Fruit fly (Drosophila melanogaster): ENCODE results near the gene Cog4.

Gene Cog4

DNA sequence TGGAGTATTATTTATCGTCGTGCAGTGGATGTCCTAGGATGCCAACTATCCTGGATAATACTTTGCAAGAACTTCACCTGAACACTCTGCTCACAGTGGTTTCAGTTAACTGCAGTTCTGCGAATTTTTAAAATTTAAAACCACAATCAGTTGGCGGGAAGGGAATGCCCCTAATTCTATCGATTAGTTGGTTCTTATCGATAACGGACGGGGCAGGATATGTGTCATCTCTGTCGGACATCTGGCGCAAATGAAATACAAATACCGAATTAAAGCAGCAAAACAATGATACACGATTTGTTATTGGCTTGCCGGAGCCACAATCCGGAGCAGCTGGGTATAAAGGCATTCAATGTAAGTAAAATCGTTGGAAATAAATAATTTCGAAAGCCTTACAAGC lies 5.3 kb downstream of the Cog4 start, which contains the start of gene Grip75 (continued):
- TF ChIP-seq Oaz (GFP tag; IDR thresholded peaks at IDR 0.05) (no peak), CkIIα-i1 (GFP tag; IDR thresholded peaks at IDR 0.05) (no peak), CG4404 (GFP tag; IDR thresholded peaks at IDR 0.05) (no peak), hkb (optimal IDR thresholded peaks at IDR 0.05) (no peak), hkb (GFP tag; IDR thresholded peaks at IDR 0.05) (no peak), crp (GFP tag; optimal IDR thresholded peaks at IDR 0.05) (peak in 1 of 2 experiments; percentile 51), Doc3 (GFP tag; IDR thresholded peaks at IDR 0.05; ENCODE audit: partially characterized antibody) (peak; percentile 29; the same call in 1 of the 3 replicates), CG31224 (GFP tag; IDR thresholded peaks at IDR 0.05) (no peak), CG8089 (GFP tag; optimal IDR thresholded peaks at IDR 0.05) (no peak), E2f2 (GFP tag; IDR thresholded peaks at IDR 0.05) (peak; percentile 94), Taf1 (GFP tag; IDR thresholded peaks at IDR 0.05) (no peak), CG34376 (GFP tag; optimal IDR thresholded peaks at IDR 0.05) (no peak), Ets97D (GFP tag; optimal IDR thresholded peaks at IDR 0.05) (no peak), Blimp-1 (GFP tag; optimal IDR thresholded peaks at IDR 0.05) (no peak), CG17568 (GFP tag; optimal IDR thresholded peaks at IDR 0.05) (no peak), Myb (GFP tag; optimal IDR thresholded peaks at IDR 0.05) (peak; percentile 49), gfzf (GFP tag; optimal IDR thresholded peaks at IDR 0.05) (peak; percentile 11), mld (GFP tag; IDR thresholded peaks at IDR 0.05; ENCODE audit: partially characterized antibody) (0 out of 3 replicates have a peak, but pooled peaks have one; percentile 18), CG13287 (GFP tag; IDR thresholded peaks at IDR 0.05; ENCODE audit: partially characterized antibody) (peak; percentile 74), CG15696 (tag; optimal IDR thresholded peaks at IDR 0.05) (no peak), Trl (optimal IDR thresholded peaks at IDR 0.05) (no peak), Trl (GFP tag; optimal IDR thresholded peaks at IDR 0.05) (no peak), corto (GFP tag; optimal IDR thresholded peaks at IDR 0.05) (no peak), CG18619 (GFP tag; optimal IDR thresholded peaks at IDR 0.05) (no peak), Ets65A (GFP tag) (no peak), az2 (GFP tag; optimal IDR thresholded peaks at IDR 0.05) (no peak), dmrt99B (tag; optimal IDR thresholded peaks at IDR 0.05) (no peak), jumu (GFP tag; optimal IDR thresholded peaks at IDR 0.05) (no peak), bigmax (GFP tag; optimal IDR thresholded peaks at IDR 0.05) (no peak), CG8359 (GFP tag; optimal IDR thresholded peaks at IDR 0.05; ENCODE audit: borderline replicate concordance) (no peak), Camta (GFP tag; optimal IDR thresholded peaks at IDR 0.05) (no peak), CG1233 (GFP tag; optimal IDR thresholded peaks at IDR 0.05) (no peak), fd96Cb (tag; optimal IDR thresholded peaks at IDR 0.05) (no peak), repo (GFP tag; optimal IDR thresholded peaks at IDR 0.05) (no peak), CG3281 (GFP tag; optimal IDR thresholded peaks at IDR 0.05) (no peak), CG4424 (GFP tag; optimal IDR thresholded peaks at IDR 0.05) (no peak), nerfin-2 (GFP tag; IDR thresholded peaks at IDR 0.05; ENCODE audit: partially characterized antibody) (peak; percentile 66; the same call in 1 of the 2 replicates), Side (GFP tag; optimal IDR thresholded peaks at IDR 0.05) (no peak), kay (GFP tag; optimal IDR thresholded peaks at IDR 0.05) (no peak), zen (tag; optimal IDR thresholded peaks at IDR 0.05) (no peak), Atf3 (GFP tag; optimal IDR thresholded peaks at IDR 0.05) (no peak), Dref (GFP tag; IDR thresholded peaks at IDR 0.05) (peak; percentile 81), cas (GFP tag; IDR thresholded peaks at IDR 0.05) (no peak), CG7786 (GFP tag; optimal IDR thresholded peaks at IDR 0.05) (no peak), Med (GFP tag) (peak; percentile 66), MESR4 (GFP tag; optimal IDR thresholded peaks at IDR 0.05) (peak; percentile 27), Drgx (GFP tag; IDR thresholded peaks at IDR 0.05) (no peak), danr (GFP tag; IDR thresholded peaks at IDR 0.05) (no peak), hbn (GFP tag; IDR thresholded peaks at IDR 0.05; ENCODE audit: partially characterized antibody) (0 out of 2 replicates have a peak, but pooled peaks have one; percentile 22), CG2678 (tag; optimal IDR thresholded peaks at IDR 0.05) (no peak), CG10274 (GFP tag; optimal IDR thresholded peaks at IDR 0.05) (no peak)

Measured in whole organism, embryonic.